Worm (Caenorhabditis elegans): Measurements from ENCODE around the gene rpap-2.
"Not testable (repeated sequence)": the region's sequence is repeated elsewhere in the genome, so short reads cannot be mapped to it uniquely, and the experiment has no call there.

Gene rpap-2

ce11 chrIII:8984960-8985359, 17.2 kb downstream of the rpap-2 start:
- TF ChIP-seq ets-7 (tag; optimal IDR thresholded peaks at IDR 0.05) (no peak), hmbx-1 (tag; optimal IDR thresholded peaks at IDR 0.05) (no peak), ceh-13 (GFP tag; optimal IDR thresholded peaks at IDR 0.05) (no peak), tra-4 (tag; optimal IDR thresholded peaks at IDR 0.05) (no peak), pes-1 (GFP tag; IDR thresholded peaks at IDR 0.05) (no peak), hmg-4 (GFP tag; optimal IDR thresholded peaks at IDR 0.05) (no peak), tbx-37 (GFP tag; conservative IDR thresholded peaks at IDR 0.05) (no peak), hnd-1 (tag; optimal IDR thresholded peaks at IDR 0.05) (no peak), ama-1 (optimal IDR thresholded peaks at IDR 0.05) (no peak), tbx-11 (GFP tag; IDR thresholded peaks at IDR 0.05) (no peak), ceh-36 (tag; optimal IDR thresholded peaks at IDR 0.05) (no peak), flt-1 (GFP tag; IDR thresholded peaks at IDR 0.05) (no peak), scrt-1 (GFP tag; IDR thresholded peaks at IDR 0.05) (no peak), sea-1 (GFP tag; conservative IDR thresholded peaks at IDR 0.05) (no peak), F13C5.2 (tag; optimal IDR thresholded peaks at IDR 0.05) (no peak)

DNA sequence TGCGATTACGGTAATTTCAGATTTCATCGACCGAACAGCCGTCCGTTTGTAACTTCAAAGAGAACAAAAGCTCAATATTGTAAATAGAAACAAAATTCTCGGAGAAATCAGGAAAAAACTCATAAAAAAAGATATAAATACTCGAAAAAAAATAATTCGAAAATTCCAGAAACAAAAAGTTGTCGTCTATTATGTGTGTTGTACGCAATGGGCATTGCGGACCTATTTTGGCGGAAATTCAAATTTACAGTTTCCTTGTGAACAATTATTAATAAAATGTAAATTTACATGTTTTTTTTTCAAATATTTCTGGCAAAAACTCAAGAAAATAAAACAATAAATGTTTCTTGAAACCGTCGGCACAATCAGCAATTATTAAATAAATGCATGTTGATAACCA, 17.7 kb downstream of the rpap-2 start:
- TF ChIP-seq B0310.2 (tag; optimal IDR thresholded peaks at IDR 0.05) (no peak), flt-1 (GFP tag; IDR thresholded peaks at IDR 0.05) (no peak), scrt-1 (GFP tag; IDR thresholded peaks at IDR 0.05) (no peak), pes-1 (GFP tag; IDR thresholded peaks at IDR 0.05) (no peak), ceh-36 (tag; optimal IDR thresholded peaks at IDR 0.05) (no peak), aly-1 (tag; optimal IDR thresholded peaks at IDR 0.05) (no peak), hnd-1 (tag; optimal IDR thresholded peaks at IDR 0.05) (no peak), hmbx-1 (tag; optimal IDR thresholded peaks at IDR 0.05) (no peak), ets-7 (tag; optimal IDR thresholded peaks at IDR 0.05) (no peak), sea-1 (GFP tag; conservative IDR thresholded peaks at IDR 0.05) (no peak), F13C5.2 (tag; optimal IDR thresholded peaks at IDR 0.05) (no peak), tbx-11 (GFP tag; IDR thresholded peaks at IDR 0.05) (no peak), hmg-4 (GFP tag; optimal IDR thresholded peaks at IDR 0.05) (no peak), ama-1 (optimal IDR thresholded peaks at IDR 0.05) (no peak), ceh-13 (GFP tag; optimal IDR thresholded peaks at IDR 0.05) (no peak), tra-4 (tag; optimal IDR thresholded peaks at IDR 0.05) (no peak)

DNA sequence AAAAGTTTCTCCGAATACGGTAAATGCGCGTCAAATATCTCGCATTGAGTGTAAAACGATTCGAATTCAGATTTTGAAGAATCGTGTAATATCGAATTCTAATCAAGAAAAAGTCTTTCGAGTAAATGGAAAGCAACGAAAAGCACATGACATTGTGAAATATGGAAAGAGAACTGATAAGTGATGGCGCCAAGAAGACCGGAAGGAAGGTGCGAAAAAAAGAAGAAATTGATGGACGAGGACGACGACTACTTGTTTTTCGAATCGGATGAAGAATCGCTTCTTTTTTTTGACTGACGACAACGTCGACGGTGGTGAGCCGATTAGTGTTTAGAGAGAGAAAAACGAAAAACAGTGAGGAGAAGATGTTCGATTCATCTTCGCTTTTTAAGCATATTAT, 18.2 kb downstream of the rpap-2 start:
- TF ChIP-seq hmg-4 (GFP tag; optimal IDR thresholded peaks at IDR 0.05) (no peak), B0310.2 (tag; optimal IDR thresholded peaks at IDR 0.05) (no peak), hnd-1 (tag; optimal IDR thresholded peaks at IDR 0.05) (no peak), ets-7 (tag; optimal IDR thresholded peaks at IDR 0.05) (no peak)

- no peak for TF ChIP-seq ets-7 (tag; optimal IDR thresholded peaks at IDR 0.05)
- no peak for TF ChIP-seq hmg-4 (GFP tag; optimal IDR thresholded peaks at IDR 0.05)
- no peak for TF ChIP-seq flt-1 (GFP tag; IDR thresholded peaks at IDR 0.05)
- TF ChIP-seq B0310.2 (tag; optimal IDR thresholded peaks at IDR 0.05), result no peak
- TF ChIP-seq scrt-1 (GFP tag; IDR thresholded peaks at IDR 0.05), result no peak
- TF ChIP-seq ama-1 (optimal IDR thresholded peaks at IDR 0.05), result no peak
- TF ChIP-seq tbx-37 (GFP tag; conservative IDR thresholded peaks at IDR 0.05), result no peak
- TF ChIP-seq ceh-13 (GFP tag; optimal IDR thresholded peaks at IDR 0.05), result no peak
- no peak for TF ChIP-seq ceh-36 (tag; optimal IDR thresholded peaks at IDR 0.05)
- TF ChIP-seq hnd-1 (tag; optimal IDR thresholded peaks at IDR 0.05), result no peak
Measured at ce11 chrIII:8986872-8987271, 19.1 kb downstream of the rpap-2 start.

DNA sequence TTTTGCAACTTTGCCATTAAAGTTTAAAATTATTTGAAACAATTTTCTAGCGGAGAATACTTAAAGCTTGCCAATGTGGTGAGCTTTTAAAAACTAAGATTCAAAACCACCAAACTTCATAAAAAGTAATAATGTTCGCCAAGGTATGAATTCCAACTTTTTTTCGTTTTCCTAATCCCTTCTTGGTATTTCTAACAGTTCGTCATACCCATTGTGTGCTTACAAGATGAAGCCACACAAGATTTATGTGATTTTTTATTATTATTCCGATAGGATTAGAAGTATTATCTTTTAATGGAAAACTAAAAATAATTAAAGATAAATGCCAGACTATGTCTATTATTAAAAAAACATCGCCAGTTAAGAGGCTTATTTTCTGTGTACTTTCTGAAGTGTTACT, 20.3 kb downstream of the rpap-2 start:
- no peak for TF ChIP-seq ceh-13 (GFP tag; optimal IDR thresholded peaks at IDR 0.05)
- no peak for TF ChIP-seq ets-7 (tag; optimal IDR thresholded peaks at IDR 0.05)
- TF ChIP-seq tbx-11 (GFP tag; IDR thresholded peaks at IDR 0.05), result no peak
- no peak for TF ChIP-seq B0310.2 (tag; optimal IDR thresholded peaks at IDR 0.05)
- no peak for TF ChIP-seq pes-1 (GFP tag; IDR thresholded peaks at IDR 0.05)
- no peak for TF ChIP-seq scrt-1 (GFP tag; IDR thresholded peaks at IDR 0.05)
- no peak for TF ChIP-seq tbx-37 (GFP tag; conservative IDR thresholded peaks at IDR 0.05)
- TF ChIP-seq ama-1 (optimal IDR thresholded peaks at IDR 0.05), result no peak
- TF ChIP-seq hmbx-1 (tag; optimal IDR thresholded peaks at IDR 0.05), result no peak
- TF ChIP-seq ceh-36 (tag; optimal IDR thresholded peaks at IDR 0.05), result no peak
- no peak for TF ChIP-seq tra-4 (tag; optimal IDR thresholded peaks at IDR 0.05)
- TF ChIP-seq flt-1 (GFP tag; IDR thresholded peaks at IDR 0.05), result no peak
- no peak for TF ChIP-seq hmg-4 (GFP tag; optimal IDR thresholded peaks at IDR 0.05)
- no peak for TF ChIP-seq aly-1 (tag; optimal IDR thresholded peaks at IDR 0.05)
- TF ChIP-seq F13C5.2 (tag; optimal IDR thresholded peaks at IDR 0.05), result no peak
- no peak for TF ChIP-seq hnd-1 (tag; optimal IDR thresholded peaks at IDR 0.05)
- no peak for TF ChIP-seq sea-1 (GFP tag; conservative IDR thresholded peaks at IDR 0.05)

ce11 chrIII:8988544-8988943, 20.8 kb downstream of the rpap-2 start:
- TF ChIP-seq sea-1 (GFP tag; conservative IDR thresholded peaks at IDR 0.05) (no peak), scrt-1 (GFP tag; IDR thresholded peaks at IDR 0.05) (0 out of 2 replicates have a peak, but pooled peaks have one; percentile 30), B0310.2 (tag; optimal IDR thresholded peaks at IDR 0.05) (no peak)

ce11 chrIII:8989752-8990151, 22.0 kb downstream of the rpap-2 start, which contains the start of gene R08D7.7:
TSS of gene R08D7.7 (plus strand) at chrIII:8990052.
- TF ChIP-seq tbx-37 (GFP tag; conservative IDR thresholded peaks at IDR 0.05); tbx-11 (GFP tag; IDR thresholded peaks at IDR 0.05); scrt-1 (GFP tag; IDR thresholded peaks at IDR 0.05): not testable (repeated sequence)

ce11 chrIII:8996686-8997085, 28.9 kb downstream of the rpap-2 start, which contains the start of gene skat-1:
TSS of gene skat-1 (minus strand) at chrIII:8996786.
- TF ChIP-seq sea-1 (GFP tag; conservative IDR thresholded peaks at IDR 0.05) (no peak), B0310.2 (tag; optimal IDR thresholded peaks at IDR 0.05) (no peak), hmg-4 (GFP tag; optimal IDR thresholded peaks at IDR 0.05) (no peak), aly-1 (tag; optimal IDR thresholded peaks at IDR 0.05) (no peak), ceh-13 (GFP tag; optimal IDR thresholded peaks at IDR 0.05) (no peak), tra-4 (tag; optimal IDR thresholded peaks at IDR 0.05) (no peak), hmbx-1 (tag; optimal IDR thresholded peaks at IDR 0.05) (no peak), ama-1 (optimal IDR thresholded peaks at IDR 0.05) (no peak), scrt-1 (GFP tag; IDR thresholded peaks at IDR 0.05) (no peak), tbx-11 (GFP tag; IDR thresholded peaks at IDR 0.05) (no peak), flt-1 (GFP tag; IDR thresholded peaks at IDR 0.05) (no peak), tbx-37 (GFP tag; conservative IDR thresholded peaks at IDR 0.05) (no peak), ceh-36 (tag; optimal IDR thresholded peaks at IDR 0.05) (no peak), pes-1 (GFP tag; IDR thresholded peaks at IDR 0.05) (no peak), hnd-1 (tag; optimal IDR thresholded peaks at IDR 0.05) (no peak), ets-7 (tag; optimal IDR thresholded peaks at IDR 0.05) (no peak), F13C5.2 (tag; optimal IDR thresholded peaks at IDR 0.05) (no peak)
